Worm (Caenorhabditis elegans) whole organism, L4 larva: ENCODE measurements around the gene F57B1.5.

Experiments
- F26F4.8 ChIP-seq: fragments of 200-800 bp; sonication (Bioruptor generic); conservative IDR thresholded peaks from 2 replicates; pipeline ENCODE4 v1.3.6; 2022; ENCODE audit warnings: missing genetic modification characterization, missing compliant biosample characterization
- F49E8.2 ChIP-seq: sonication (generic microtip); optimal IDR thresholded peaks from 2 replicates; lab custom pipeline; 2016; ENCODE audit warnings: missing compliant biosample characterization, mild to moderate bottlenecking, missing genetic modification characterization, borderline replicate concordance
- R02D3.7 ChIP-seq: fragments of 150-350 bp; sonication (generic microtip); optimal IDR thresholded peaks from 3 replicates; lab custom pipeline; 2014; ENCODE audit warnings: missing biosample characterization, missing genetic modification characterization
- Y5F2A.4 ChIP-seq: fragments of 200-800 bp; sonication (Bioruptor generic); optimal IDR thresholded peaks from 2 replicates; lab custom pipeline; 2018; ENCODE audit warnings: mild to moderate bottlenecking, missing genetic modification characterization, missing compliant biosample characterization
- ZK546.5 ChIP-seq, 2 experiments: sonication (generic microtip); optimal IDR thresholded peaks; 2 replicates each; lab custom pipeline; 2017; ENCODE audit warnings: missing biosample characterization in 2 of 2, missing genetic modification characterization in 2 of 2
- aha-1 ChIP-seq: fragments of 150-350 bp; peaks from one replicate; lab custom pipeline; 2014; ENCODE audit warnings: missing biosample characterization, missing genetic modification characterization
- arid-1 ChIP-seq: fragments of 200-800 bp; sonication (Bioruptor generic); conservative IDR thresholded peaks from 2 replicates; pipeline ENCODE4 v1.3.6; 2022; ENCODE audit warnings: missing genetic modification reagents, missing genetic modification characterization, missing compliant biosample characterization
- attf-4 ChIP-seq: sonication (generic microtip); optimal IDR thresholded peaks from 3 replicates; lab custom pipeline; 2017; ENCODE audit warnings: missing biosample characterization, missing genetic modification characterization
- ceh-28 ChIP-seq: fragments of 150-350 bp; optimal IDR thresholded peaks from 2 replicates; lab custom pipeline; 2014; ENCODE audit warnings: missing biosample characterization, missing genetic modification reagents, missing genetic modification characterization
- ceh-32 ChIP-seq: sonication (generic microtip); optimal IDR thresholded peaks from 2 replicates; lab custom pipeline; 2016; ENCODE audit warnings: mild to moderate bottlenecking, missing genetic modification characterization, missing compliant biosample characterization; ENCODE audit not compliant: poor library complexity
- ceh-44 ChIP-seq: fragments of 200-800 bp; sonication (Bioruptor generic); IDR thresholded peaks from 2 replicates; pipeline ENCODE4 v1.3.6; 2022; ENCODE audit warnings: missing genetic modification reagents, missing genetic modification characterization, missing compliant biosample characterization
- daf-16 ChIP-seq, 3 experiments: sonication (generic microtip); optimal IDR thresholded peaks; 2 replicates each; lab custom pipeline; 2016 to 2017; ENCODE audit warnings: missing genetic modification characterization in 3 of 3, missing genetic modification reagents in 3 of 3, mild to moderate bottlenecking in 2 of 3, missing compliant biosample characterization in 2 of 3, missing biosample characterization in 1 of 3, moderate library complexity in 1 of 3
- daf-19 ChIP-seq: fragments of 200-800 bp; sonication (Bioruptor generic); conservative IDR thresholded peaks from 2 replicates; pipeline ENCODE4 v1.3.6; 2022; ENCODE audit warnings: missing genetic modification characterization, missing compliant biosample characterization
- dmd-6 ChIP-seq: fragments of 200-800 bp; sonication (Bioruptor generic); IDR thresholded peaks from 2 replicates; pipeline ENCODE4 v1.3.6; 2022; ENCODE audit warnings: missing genetic modification reagents, missing genetic modification characterization, missing compliant biosample characterization
- dpl-1 ChIP-seq: fragments of 150-350 bp; optimal IDR thresholded peaks from 2 replicates; lab custom pipeline; 2014; ENCODE audit warnings: missing biosample characterization, missing genetic modification reagents, missing genetic modification characterization
- duxl-1 ChIP-seq: sonication (generic microtip); optimal IDR thresholded peaks from 2 replicates; lab custom pipeline; 2016; ENCODE audit warnings: mild to moderate bottlenecking, missing genetic modification characterization, moderate library complexity, missing compliant biosample characterization; ENCODE audit not compliant: poor library complexity
- dve-1 ChIP-seq: sonication (generic microtip); optimal IDR thresholded peaks from 2 replicates; lab custom pipeline; 2017; ENCODE audit warnings: antibody characterized with exemption, mild to moderate bottlenecking, missing genetic modification characterization, missing compliant biosample characterization; ENCODE audit not compliant: insufficient read depth
- egl-27 ChIP-seq: sonication (generic microtip); optimal IDR thresholded peaks from 3 replicates; lab custom pipeline; 2017; ENCODE audit warnings: missing biosample characterization, missing genetic modification reagents, missing genetic modification characterization
- fkh-10 ChIP-seq: fragments of 150-350 bp; optimal IDR thresholded peaks from 2 replicates; lab custom pipeline; 2014; ENCODE audit warnings: missing biosample characterization, missing genetic modification reagents, missing genetic modification characterization
- hif-1 ChIP-seq, 2 experiments: sonication (generic microtip); optimal IDR thresholded peaks; 2 replicates each; lab custom pipeline; 2016 to 2017; ENCODE audit warnings: missing compliant biosample characterization in 2 of 2, missing genetic modification characterization in 2 of 2, missing genetic modification reagents in 2 of 2, missing genotype in 2 of 2, mild to moderate bottlenecking in 1 of 2
- hlh-11 ChIP-seq: fragments of 200-800 bp; sonication (Bioruptor generic); optimal IDR thresholded peaks from 2 replicates; lab custom pipeline; 2018; ENCODE audit warnings: mild to moderate bottlenecking, missing genetic modification characterization, missing compliant biosample characterization
- hlh-30 ChIP-seq: sonication (generic microtip); optimal IDR thresholded peaks from 2 replicates; lab custom pipeline; 2017; ENCODE audit warnings: antibody characterized with exemption, mild to moderate bottlenecking, missing genetic modification characterization, missing compliant biosample characterization; ENCODE audit not compliant: insufficient read depth
- hmg-1.1 ChIP-seq: fragments of 200-800 bp; sonication (Bioruptor generic); IDR thresholded peaks from 2 replicates; pipeline ENCODE4 v1.3.6; 2022; ENCODE audit warnings: missing genetic modification reagents, missing genetic modification characterization, missing compliant biosample characterization
- jun-1 ChIP-seq: fragments of 150-350 bp; optimal IDR thresholded peaks from 2 replicates; lab custom pipeline; 2014; ENCODE audit warnings: missing biosample characterization, missing genetic modification reagents, missing genetic modification characterization
- lim-7 ChIP-seq: fragments of 200-800 bp; sonication (Bioruptor generic); IDR thresholded peaks from 2 replicates; pipeline ENCODE4 v1.3.6; 2022; ENCODE audit warnings: missing genetic modification characterization, missing compliant biosample characterization
- lin-1 ChIP-seq: fragments of 200-800 bp; sonication (Bioruptor generic); IDR thresholded peaks from 2 replicates; pipeline ENCODE4 v1.3.6; 2022; ENCODE audit warnings: missing genetic modification reagents, missing genetic modification characterization, missing compliant biosample characterization
- lin-38 ChIP-seq: fragments of 200-800 bp; sonication (Bioruptor generic); IDR thresholded peaks from 2 replicates; pipeline ENCODE4 v1.3.6; 2022; ENCODE audit warnings: missing genetic modification reagents, missing genetic modification characterization, missing compliant biosample characterization
- lir-3 ChIP-seq: sonication (generic microtip); optimal IDR thresholded peaks from 2 replicates; lab custom pipeline; 2016; ENCODE audit warnings: mild to moderate bottlenecking, missing genetic modification characterization, missing compliant biosample characterization
- madf-5 ChIP-seq, 2 experiments: fragments of 200-800 bp; sonication (Bioruptor generic); IDR thresholded peaks; 2 replicates each; pipeline ENCODE4 v1.3.6; 2022; ENCODE audit warnings: missing compliant biosample characterization in 2 of 2, missing genetic modification characterization in 2 of 2
- mes-2 ChIP-seq: sonication (generic microtip); optimal IDR thresholded peaks from 2 replicates; lab custom pipeline; 2016; ENCODE audit warnings: missing genotype, mild to moderate bottlenecking, missing genetic modification characterization, missing compliant biosample characterization; ENCODE audit not compliant: poor library complexity, severe bottlenecking
- mxl-2 ChIP-seq: fragments of 200-800 bp; sonication (Bioruptor generic); conservative IDR thresholded peaks from 2 replicates; pipeline ENCODE4 v1.3.6; 2022; ENCODE audit warnings: missing genetic modification reagents, missing genetic modification characterization, missing compliant biosample characterization
- mxl-3 ChIP-seq: fragments of 200-800 bp; sonication (Bioruptor generic); optimal IDR thresholded peaks from 2 replicates; lab custom pipeline; 2018; ENCODE audit warnings: mild to moderate bottlenecking, missing genetic modification characterization, missing compliant biosample characterization
- nhr-102 ChIP-seq: sonication (generic microtip); optimal IDR thresholded peaks from 2 replicates; lab custom pipeline; 2016; ENCODE audit warnings: mild to moderate bottlenecking, missing genetic modification characterization, moderate library complexity, missing compliant biosample characterization
- nhr-11 ChIP-seq: fragments of 150-350 bp; optimal IDR thresholded peaks from 2 replicates; lab custom pipeline; 2014; ENCODE audit warnings: missing biosample characterization, missing genetic modification characterization
- nhr-237 ChIP-seq: sonication (generic microtip); optimal IDR thresholded peaks from 2 replicates; lab custom pipeline; 2017; ENCODE audit warnings: missing biosample characterization, missing genetic modification characterization
- nhr-41 ChIP-seq: fragments of 200-800 bp; sonication (Bioruptor generic); IDR thresholded peaks from 2 replicates; pipeline ENCODE4 v1.3.6; 2022; ENCODE audit warnings: missing genetic modification reagents, missing genetic modification characterization, missing compliant biosample characterization
- nhr-42 ChIP-seq: fragments of 200-800 bp; sonication (Bioruptor generic); IDR thresholded peaks from 2 replicates; pipeline ENCODE4 v1.3.6; 2022; ENCODE audit warnings: missing genetic modification characterization, missing compliant biosample characterization
- nhr-48 ChIP-seq: sonication (generic microtip); optimal IDR thresholded peaks from 2 replicates; lab custom pipeline; 2016; ENCODE audit warnings: mild to moderate bottlenecking, missing genetic modification characterization, missing compliant biosample characterization
- nhr-6 ChIP-seq: fragments of 150-350 bp; optimal IDR thresholded peaks from 2 replicates; lab custom pipeline; 2014; ENCODE audit warnings: missing biosample characterization, missing genetic modification characterization
- nhr-76 ChIP-seq: fragments of 150-350 bp; optimal IDR thresholded peaks from 2 replicates; lab custom pipeline; 2014; ENCODE audit warnings: missing biosample characterization, missing genetic modification characterization
- php-3 ChIP-seq: fragments of 200-800 bp; sonication (Bioruptor generic); IDR thresholded peaks from 2 replicates; pipeline ENCODE4 v1.3.6; 2022; ENCODE audit warnings: missing genetic modification reagents, missing genetic modification characterization, missing compliant biosample characterization
- pqm-1 ChIP-seq: sonication (generic microtip); optimal IDR thresholded peaks from 2 replicates; lab custom pipeline; 2017; ENCODE audit warnings: missing biosample characterization, missing genetic modification characterization
- rbr-2 ChIP-seq: sonication (generic microtip); optimal IDR thresholded peaks from 2 replicates; lab custom pipeline; 2016; ENCODE audit warnings: missing genotype, missing genetic modification characterization, missing compliant biosample characterization
- sdz-12 ChIP-seq: fragments of 200-800 bp; sonication (Bioruptor generic); optimal IDR thresholded peaks from 2 replicates; lab custom pipeline; 2018; ENCODE audit warnings: mild to moderate bottlenecking, missing genetic modification characterization, missing compliant biosample characterization
- snpc-1.2 ChIP-seq: fragments of 200-800 bp; sonication (Bioruptor generic); IDR thresholded peaks from 2 replicates; pipeline ENCODE4 v1.3.6; 2022; ENCODE audit warnings: missing genetic modification reagents, missing genetic modification characterization, missing compliant biosample characterization
- spr-3 ChIP-seq: fragments of 200-800 bp; sonication (Bioruptor generic); optimal IDR thresholded peaks from 2 replicates; lab custom pipeline; 2018; ENCODE audit warnings: mild to moderate bottlenecking, missing genetic modification characterization, missing compliant biosample characterization
- tag-97 ChIP-seq: fragments of 200-800 bp; sonication (Bioruptor generic); IDR thresholded peaks from 2 replicates; pipeline ENCODE4 v1.3.6; 2022; ENCODE audit warnings: missing genetic modification characterization, missing compliant biosample characterization
- tra-1 ChIP-seq: fragments of 200-800 bp; sonication (Bioruptor generic); IDR thresholded peaks from 2 replicates; pipeline ENCODE4 v1.3.6; 2022; ENCODE audit warnings: missing genetic modification reagents, missing genetic modification characterization, missing compliant biosample characterization
- unc-130 ChIP-seq: sonication (generic microtip); optimal IDR thresholded peaks from 2 replicates; lab custom pipeline; 2016; ENCODE audit warnings: missing genetic modification reagents, missing genetic modification characterization, missing compliant biosample characterization
- zfp-2 ChIP-seq: sonication (generic microtip); optimal IDR thresholded peaks from 2 replicates; lab custom pipeline; 2016; ENCODE audit warnings: mild to moderate bottlenecking, missing genetic modification characterization, missing compliant biosample characterization

Gene F57B1.5

DNA sequence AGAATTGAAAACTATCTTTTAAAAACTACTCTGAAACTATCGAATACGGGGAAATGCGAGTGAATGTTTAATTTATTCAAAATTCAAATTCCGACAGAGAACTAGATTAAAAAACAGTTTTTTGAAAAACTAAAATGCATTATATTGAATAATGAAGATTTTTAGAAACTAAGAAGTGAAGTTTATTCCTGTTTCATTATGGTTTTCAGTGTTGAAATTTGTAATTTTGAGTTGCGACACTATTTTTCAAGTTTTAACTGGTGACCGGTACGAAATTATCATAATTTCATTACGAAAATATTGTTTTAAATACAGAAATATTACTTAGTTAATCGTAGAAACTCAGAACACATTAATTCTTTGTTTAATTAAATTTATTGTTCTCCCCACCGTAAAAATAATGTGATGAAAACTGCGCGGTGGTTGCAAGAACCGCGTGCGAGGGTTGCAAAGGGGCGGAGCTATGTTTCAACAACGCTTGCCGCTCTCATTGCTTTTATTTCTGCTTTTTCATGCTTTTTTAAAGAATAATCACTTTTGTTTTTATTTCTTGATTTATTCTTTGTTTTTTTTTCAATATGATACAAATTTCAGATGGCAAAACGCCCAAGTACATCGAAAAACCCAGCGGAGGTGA is 31.3 kb upstream of the F57B1.5 start, which contains the start of gene him-17:
TSS of gene him-17 (plus strand) at position 595 of the 637 bp plus-strand sequence.
- TF ChIP-seq daf-19 (GFP tag; lab: Robert Waterston, UW) (0 out of 2 replicates have a peak, but pooled peaks have one; percentile 22), R02D3.7 (no peak), hlh-11 (peak; percentile 32), nhr-42 (GFP tag; lab: Robert Waterston, UW) (no peak), nhr-6 (peak; percentile 53), jun-1 (tag; lab: Kevin White, UChicago) (no peak), lin-1 (GFP tag; lab: Robert Waterston, UW) (no peak), lin-38 (GFP tag; lab: Robert Waterston, UW) (peak; percentile 34), dmd-6 (GFP tag; lab: Robert Waterston, UW) (no peak), dpl-1 (GFP tag; lab: Kevin White, UChicago) (peak; percentile 25), mxl-3 (GFP tag; lab: Kevin White, UChicago) (no peak), Y5F2A.4 (GFP tag; lab: Kevin White, UChicago) (no peak), F49E8.2 (tag; lab: Kevin White, UChicago) (no peak), ceh-28 (no peak), nhr-48 (no peak), mes-2 (tag; lab: Kevin White, UChicago) (peak; percentile 88), ceh-32 (tag; lab: Kevin White, UChicago) (no peak), tag-97 (GFP tag; lab: Robert Waterston, UW) (no peak), hmg-1.1 (GFP tag; lab: Robert Waterston, UW) (peak; percentile 50; the same call in 1 of the 2 replicates), fkh-10 (GFP tag; lab: Kevin White, UChicago) (no peak), zfp-2 (tag; lab: Kevin White, UChicago) (no peak), daf-16 (GFP tag; optimal IDR thresholded peaks at IDR 0.05; lab: Kevin White, UChicago) (no peak), daf-16 (tag; optimal IDR thresholded peaks at IDR 0.05; lab: Kevin White, UChicago) (peak; percentile 36), lim-7 (GFP tag; lab: Robert Waterston, UW) (no peak), rbr-2 (tag; lab: Kevin White, UChicago) (peak; percentile 7), unc-130 (no peak), php-3 (GFP tag; lab: Robert Waterston, UW) (no peak), duxl-1 (tag; lab: Kevin White, UChicago) (peak; percentile 37), pqm-1 (tag; lab: Kevin White, UChicago) (no peak), mxl-2 (GFP tag; lab: Robert Waterston, UW) (no peak), egl-27 (tag; lab: Kevin White, UChicago) (no peak), dve-1 (peak; percentile 62), madf-5 (GFP tag; IDR thresholded peaks at IDR 0.05; lab: Robert Waterston, UW) (no peak), nhr-102 (no peak), nhr-76 (no peak), aha-1 (tag; lab: Kevin White, UChicago) (peak; percentile 30), F26F4.8 (GFP tag; lab: Robert Waterston, UW) (no peak), sdz-12 (GFP tag; lab: Kevin White, UChicago) (no peak), ZK546.5 (tag; optimal IDR thresholded peaks at IDR 0.05; lab: Kevin White, UChicago) (no peak), nhr-11 (tag; lab: Kevin White, UChicago) (no peak), snpc-1.2 (GFP tag; lab: Robert Waterston, UW) (no peak), nhr-237 (tag; lab: Kevin White, UChicago) (no peak), arid-1 (no peak; the same call in 1 of the 2 replicates), nhr-41 (GFP tag; lab: Robert Waterston, UW) (no peak), spr-3 (GFP tag; lab: Kevin White, UChicago) (no peak), hif-1 (tag; optimal IDR thresholded peaks at IDR 0.05; lab: Kevin White, UChicago) (no peak), attf-4 (tag; lab: Kevin White, UChicago) (no peak), hlh-30 (tag; lab: Kevin White, UChicago) (no peak), lir-3 (no peak), tra-1 (GFP tag; lab: Robert Waterston, UW) (no peak), ceh-44 (GFP tag; lab: Robert Waterston, UW) (no peak)
